Fruit fly (Drosophila melanogaster): ENCODE measurements around the gene CG6118.

DNA sequence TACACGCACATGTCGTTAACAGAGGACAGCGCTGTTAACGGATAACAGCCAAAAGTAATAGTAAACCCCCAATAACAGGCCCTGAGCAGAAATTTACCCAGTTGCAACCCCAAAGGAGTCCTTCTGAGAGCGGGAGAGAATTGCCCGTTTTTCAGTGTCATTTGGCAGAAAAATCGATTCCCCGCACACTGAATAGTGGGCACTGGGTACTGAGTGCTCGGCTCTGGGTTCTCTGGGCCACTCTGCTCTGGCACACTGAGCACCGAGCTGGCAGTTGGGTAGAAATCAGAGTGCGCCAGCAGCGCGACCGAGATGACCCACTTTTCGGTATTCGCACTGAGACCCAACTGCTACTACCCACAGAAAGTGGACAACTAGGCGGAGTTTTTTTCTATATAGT, 60.1 kb downstream of the CG6118 start, which contains the start of gene Rbp:
- no peak for TF ChIP-seq CG10348 (GFP tag; IDR thresholded peaks at IDR 0.05)
- TF ChIP-seq rn (GFP tag; IDR thresholded peaks at IDR 0.05) = no peak
- no peak for TF ChIP-seq CG32121 (GFP tag; IDR thresholded peaks at IDR 0.05)
- TF ChIP-seq CG34367 (tag; optimal IDR thresholded peaks at IDR 0.05) = no peak
- TF ChIP-seq Snoo (tag; optimal IDR thresholded peaks at IDR 0.05) = no peak
- no peak for TF ChIP-seq Ets98B (GFP tag; IDR thresholded peaks at IDR 0.05)
- no peak for TF ChIP-seq Pif1A (GFP tag; optimal IDR thresholded peaks at IDR 0.05)
- TF ChIP-seq Pif1B (GFP tag; optimal IDR thresholded peaks at IDR 0.05) = no peak
- TF ChIP-seq fd96Ca (GFP tag; IDR thresholded peaks at IDR 0.05) = no peak
- TF ChIP-seq CG4496 (GFP tag; IDR thresholded peaks at IDR 0.05) = no peak
- no peak for TF ChIP-seq D1 (tag; optimal IDR thresholded peaks at IDR 0.05)
- no peak for TF ChIP-seq CG12605 (GFP tag; IDR thresholded peaks at IDR 0.05)
- TF ChIP-seq CG8301 (tag; optimal IDR thresholded peaks at IDR 0.05) = no peak

Data from whole organism, pupa.